Worm (Caenorhabditis elegans): ENCODE measurements around the gene ule-2.

ule-2 gene

ce11 chrIV:14658054-14658631, 23.2 kb downstream of the ule-2 start, which contains the start of gene anoh-2:
anoh-2 (plus strand) TSS chrIV:14658308.
- TF ChIP-seq T22C8.4 (GFP tag; IDR thresholded peaks at IDR 0.05) (no peak), tab-1 (GFP tag; IDR thresholded peaks at IDR 0.05) (no peak), ztf-29 (GFP tag; IDR thresholded peaks at IDR 0.05) (no peak), klf-2 (GFP tag; conservative IDR thresholded peaks at IDR 0.05) (no peak), med-1 (GFP tag; optimal IDR thresholded peaks at IDR 0.05; ENCODE audit: insufficient read depth) (no peak), ztf-23 (GFP tag; IDR thresholded peaks at IDR 0.05) (no peak), flt-1 (GFP tag; IDR thresholded peaks at IDR 0.05) (no peak), ref-1 (GFP tag; conservative IDR thresholded peaks at IDR 0.05) (no peak), cog-1 (tag; optimal IDR thresholded peaks at IDR 0.05) (no peak)

ce11 chrIV:14658927-14659326, 24.0 kb downstream of the ule-2 start:
- TF ChIP-seq ref-1 (GFP tag; conservative IDR thresholded peaks at IDR 0.05), result no peak
- TF ChIP-seq ztf-23 (GFP tag; IDR thresholded peaks at IDR 0.05), result no peak
- TF ChIP-seq med-1 (GFP tag; optimal IDR thresholded peaks at IDR 0.05; ENCODE audit: insufficient read depth), result no peak
- TF ChIP-seq flt-1 (GFP tag; IDR thresholded peaks at IDR 0.05), result no peak
- no peak for TF ChIP-seq tab-1 (GFP tag; IDR thresholded peaks at IDR 0.05)
- TF ChIP-seq klf-2 (GFP tag; conservative IDR thresholded peaks at IDR 0.05), result no peak
- TF ChIP-seq T22C8.4 (GFP tag; IDR thresholded peaks at IDR 0.05), result no peak
- TF ChIP-seq cog-1 (tag; optimal IDR thresholded peaks at IDR 0.05), result no peak
- TF ChIP-seq ztf-29 (GFP tag; IDR thresholded peaks at IDR 0.05), result no peak

ce11 chrIV:14661370-14661769, 26.4 kb downstream of the ule-2 start:
- TF ChIP-seq med-1 (GFP tag; optimal IDR thresholded peaks at IDR 0.05; ENCODE audit: insufficient read depth) (no peak), ref-1 (GFP tag; conservative IDR thresholded peaks at IDR 0.05) (no peak), flt-1 (GFP tag; IDR thresholded peaks at IDR 0.05) (no peak), cog-1 (tag; optimal IDR thresholded peaks at IDR 0.05) (no peak), ztf-29 (GFP tag; IDR thresholded peaks at IDR 0.05) (no peak), klf-2 (GFP tag; conservative IDR thresholded peaks at IDR 0.05) (no peak)

- TF ChIP-seq cog-1 (tag; optimal IDR thresholded peaks at IDR 0.05), result peak; percentile 8
- no peak for TF ChIP-seq klf-2 (GFP tag; conservative IDR thresholded peaks at IDR 0.05)
These were observed 40.9 kb downstream of the ule-2 start for ce11 chrIV:14675789-14676188.

ce11 chrIV:14677095-14677633, 42.2 kb downstream of the ule-2 start, which contains the start of gene Y57G11C.31:
Y57G11C.31 (plus strand) TSS chrIV:14677370.
- no peak for TF ChIP-seq ref-1 (GFP tag; conservative IDR thresholded peaks at IDR 0.05)
- no peak for TF ChIP-seq klf-2 (GFP tag; conservative IDR thresholded peaks at IDR 0.05)
- TF ChIP-seq med-1 (GFP tag; optimal IDR thresholded peaks at IDR 0.05; ENCODE audit: insufficient read depth), result no peak
- no peak for TF ChIP-seq ztf-29 (GFP tag; IDR thresholded peaks at IDR 0.05)
- TF ChIP-seq ztf-23 (GFP tag; IDR thresholded peaks at IDR 0.05), result no peak
- no peak for TF ChIP-seq flt-1 (GFP tag; IDR thresholded peaks at IDR 0.05)
- TF ChIP-seq cog-1 (tag; optimal IDR thresholded peaks at IDR 0.05), result no peak
- no peak for TF ChIP-seq tab-1 (GFP tag; IDR thresholded peaks at IDR 0.05)
- TF ChIP-seq T22C8.4 (GFP tag; IDR thresholded peaks at IDR 0.05), result no peak

- no peak for TF ChIP-seq ref-1 (GFP tag; conservative IDR thresholded peaks at IDR 0.05)
- no peak for TF ChIP-seq ztf-23 (GFP tag; IDR thresholded peaks at IDR 0.05)
- no peak for TF ChIP-seq tab-1 (GFP tag; IDR thresholded peaks at IDR 0.05)
- TF ChIP-seq cog-1 (tag; optimal IDR thresholded peaks at IDR 0.05), result no peak
- TF ChIP-seq klf-2 (GFP tag; conservative IDR thresholded peaks at IDR 0.05), result no peak
- no peak for TF ChIP-seq med-1 (GFP tag; optimal IDR thresholded peaks at IDR 0.05; ENCODE audit: insufficient read depth)
- TF ChIP-seq ztf-29 (GFP tag; IDR thresholded peaks at IDR 0.05), result no peak
- TF ChIP-seq flt-1 (GFP tag; IDR thresholded peaks at IDR 0.05), result no peak
- TF ChIP-seq T22C8.4 (GFP tag; IDR thresholded peaks at IDR 0.05), result no peak
These were observed 44.1 kb downstream of the ule-2 start for ce11 chrIV:14679060-14679459.

Data from whole organism, midembryonic.